Worm (Caenorhabditis elegans) whole organism, L1 larva: ENCODE measurements around the gene C29F7.2.

Experiments used
- C04F5.9 ChIP-seq: sonication (generic microtip); optimal IDR thresholded peaks from 2 replicates; lab custom pipeline; 2016; ENCODE audit warnings: missing genetic modification characterization, missing compliant biosample characterization
- F16B12.6 ChIP-seq: fragments of 150-350 bp; optimal IDR thresholded peaks from 2 replicates; lab custom pipeline; 2014; ENCODE audit warnings: missing biosample characterization, missing genetic modification characterization
- blmp-1 ChIP-seq: fragments of 150-350 bp; optimal IDR thresholded peaks from 2 replicates; lab custom pipeline; 2014; ENCODE audit warnings: missing biosample characterization, missing genetic modification characterization
- ceh-8 ChIP-seq: fragments of 200-800 bp; sonication (Bioruptor generic); optimal IDR thresholded peaks from 2 replicates; lab custom pipeline; 2018; ENCODE audit warnings: mild to moderate bottlenecking, missing genetic modification characterization, moderate library complexity, missing compliant biosample characterization
- ceh-82 ChIP-seq, 3 experiments: fragments of 150-350 bp in 1 of 3; sonication (generic microtip) in 2 of 3; optimal IDR thresholded peaks; 2 replicates each; lab custom pipeline; 2014 to 2017; ENCODE audit warnings: missing biosample characterization in 3 of 3, missing genetic modification characterization in 3 of 3
- ceh-90 ChIP-seq: sonication (generic microtip); optimal IDR thresholded peaks from 2 replicates; lab custom pipeline; 2016; ENCODE audit warnings: missing genetic modification characterization, missing compliant biosample characterization
- efl-1 ChIP-seq, 4 experiments: fragments of 150-350 bp; optimal IDR thresholded peaks in 3 of 4; peaks in 1 of 4; 1 replicate in 1 of 4; 2 replicates in 3 of 4; lab custom pipeline; 2014; ENCODE audit warnings: missing biosample characterization in 2 of 4, missing genetic modification characterization in 2 of 4, missing genetic modification reagents in 2 of 4
- egl-27 ChIP-seq, 2 experiments: fragments of 150-350 bp in 1 of 2; sonication (generic microtip); optimal IDR thresholded peaks; 3 replicates each; lab custom pipeline; 2017 to 2018; ENCODE audit warnings: missing biosample characterization in 2 of 2, missing genetic modification characterization in 2 of 2, missing genetic modification reagents in 2 of 2
- elt-3 ChIP-seq, 6 experiments: fragments of 150-350 bp in 1 of 6; sonication (generic microtip); optimal IDR thresholded peaks; 2 replicates each; lab custom pipeline; 2017 to 2018; ENCODE audit warnings: missing biosample characterization in 6 of 6, missing genetic modification characterization in 6 of 6, inconsistent platforms in 1 of 6
- fkh-10 ChIP-seq: sonication (generic microtip); optimal IDR thresholded peaks from 2 replicates; lab custom pipeline; 2017; ENCODE audit warnings: missing biosample characterization, missing genetic modification reagents, missing genetic modification characterization
- fkh-4 ChIP-seq: sonication (generic microtip); optimal IDR thresholded peaks from 2 replicates; lab custom pipeline; 2016; ENCODE audit warnings: missing compliant biosample characterization, missing genetic modification characterization, borderline replicate concordance
- grh-1 ChIP-seq: fragments of 200-800 bp; sonication (Bioruptor generic); IDR thresholded peaks from 2 replicates; pipeline ENCODE4 v1.3.6; 2022; ENCODE audit warnings: missing genetic modification reagents, missing genetic modification characterization, missing compliant biosample characterization
- hlh-17 ChIP-seq: fragments of 200-800 bp; sonication (Bioruptor generic); optimal IDR thresholded peaks from 2 replicates; lab custom pipeline; 2018; ENCODE audit warnings: missing genetic modification characterization, mild to moderate bottlenecking, missing compliant biosample characterization, moderate library complexity, borderline replicate concordance
- hlh-4 ChIP-seq: sonication (generic microtip); optimal IDR thresholded peaks from 2 replicates; lab custom pipeline; 2016; ENCODE audit warnings: mild to moderate bottlenecking, missing genetic modification characterization, missing compliant biosample characterization
- isw-1 ChIP-seq: fragments of 200-800 bp; sonication (Bioruptor generic); IDR thresholded peaks from 2 replicates; pipeline ENCODE4 v1.3.6; 2022; ENCODE audit warnings: missing genetic modification characterization, missing compliant biosample characterization
- lin-35 ChIP-seq, 2 experiments: fragments of 150-350 bp; optimal IDR thresholded peaks; 2 replicates each; lab custom pipeline; 2014; ENCODE audit warnings: missing biosample characterization in 2 of 2, missing genetic modification characterization in 2 of 2, missing genetic modification reagents in 2 of 2
- mab-9 ChIP-seq: fragments of 200-800 bp; sonication (Bioruptor generic); IDR thresholded peaks from 2 replicates; pipeline ENCODE4 v1.3.6; 2022; ENCODE audit warnings: missing genetic modification reagents, missing genetic modification characterization, missing compliant biosample characterization
- mdl-1 ChIP-seq, 2 experiments: fragments of 150-350 bp; optimal IDR thresholded peaks; 2 replicates each; lab custom pipeline; 2014 to 2017; ENCODE audit warnings: missing biosample characterization in 2 of 2, missing genetic modification characterization in 2 of 2, inconsistent platforms in 1 of 2
- mef-2 ChIP-seq: fragments of 150-350 bp; optimal IDR thresholded peaks from 2 replicates; lab custom pipeline; 2014; ENCODE audit warnings: missing biosample characterization, missing genetic modification characterization
- nhr-11 ChIP-seq: fragments of 150-350 bp; optimal IDR thresholded peaks from 2 replicates; lab custom pipeline; 2014; ENCODE audit warnings: missing biosample characterization, missing genetic modification characterization
- nhr-12 ChIP-seq: sonication (generic microtip); optimal IDR thresholded peaks from 2 replicates; lab custom pipeline; 2017; ENCODE audit warnings: missing biosample characterization, missing genetic modification characterization
- nhr-19 ChIP-seq: fragments of 200-800 bp; sonication (Bioruptor generic); conservative IDR thresholded peaks from 2 replicates; pipeline ENCODE4 v1.3.6; 2022; ENCODE audit warnings: missing genetic modification characterization, missing compliant biosample characterization
- nhr-20 ChIP-seq: sonication (generic microtip); optimal IDR thresholded peaks from 2 replicates; lab custom pipeline; 2016; ENCODE audit warnings: mild to moderate bottlenecking, missing genetic modification characterization, missing compliant biosample characterization
- nhr-28 ChIP-seq: fragments of 150-350 bp; optimal IDR thresholded peaks from 2 replicates; lab custom pipeline; 2014; ENCODE audit warnings: missing biosample characterization, missing genetic modification characterization
- nhr-47 ChIP-seq: sonication (generic microtip); optimal IDR thresholded peaks from 2 replicates; lab custom pipeline; 2016; ENCODE audit warnings: mild to moderate bottlenecking, missing genetic modification characterization, moderate library complexity, missing compliant biosample characterization
- nhr-76 ChIP-seq: sonication (generic microtip); optimal IDR thresholded peaks from 2 replicates; lab custom pipeline; 2017; ENCODE audit warnings: missing biosample characterization, missing genetic modification characterization
- nhr-77 ChIP-seq: fragments of 150-350 bp; optimal IDR thresholded peaks from 2 replicates; lab custom pipeline; 2014; ENCODE audit warnings: missing biosample characterization, missing genetic modification characterization
- pag-3 ChIP-seq: sonication (generic microtip); optimal IDR thresholded peaks from 2 replicates; lab custom pipeline; 2017; ENCODE audit warnings: missing genetic modification characterization, mild to moderate bottlenecking, missing compliant biosample characterization, antibody characterized with exemption, borderline replicate concordance; ENCODE audit not compliant: insufficient read depth
- pax-3 ChIP-seq: fragments of 200-800 bp; sonication (Bioruptor generic); optimal IDR thresholded peaks from 2 replicates; lab custom pipeline; 2018; ENCODE audit warnings: mild to moderate bottlenecking, missing genetic modification characterization, moderate library complexity, missing compliant biosample characterization
- pqm-1 ChIP-seq: sonication (generic microtip); optimal IDR thresholded peaks from 3 replicates; lab custom pipeline; 2017; ENCODE audit warnings: missing biosample characterization, missing genetic modification characterization
- rnt-1 ChIP-seq: sonication (generic microtip); optimal IDR thresholded peaks from 2 replicates; lab custom pipeline; 2016; ENCODE audit warnings: mild to moderate bottlenecking, missing genetic modification characterization, moderate library complexity, missing compliant biosample characterization
- skn-1 ChIP-seq: fragments of 150-350 bp; optimal IDR thresholded peaks from 2 replicates; lab custom pipeline; 2014; ENCODE audit warnings: missing biosample characterization, missing genetic modification characterization
- snpc-4 ChIP-seq: fragments of 150-350 bp; optimal IDR thresholded peaks from 2 replicates; lab custom pipeline; 2014; ENCODE audit warnings: missing biosample characterization, missing genetic modification characterization
- sptf-1 ChIP-seq: fragments of 150-350 bp; optimal IDR thresholded peaks from 2 replicates; lab custom pipeline; 2014; ENCODE audit warnings: missing biosample characterization, missing genetic modification characterization
- unc-62 ChIP-seq: fragments of 150-350 bp; optimal IDR thresholded peaks from 2 replicates; lab custom pipeline; 2014; ENCODE audit warnings: missing biosample characterization, missing genetic modification reagents, missing genetic modification characterization

The C29F7.2 gene

DNA sequence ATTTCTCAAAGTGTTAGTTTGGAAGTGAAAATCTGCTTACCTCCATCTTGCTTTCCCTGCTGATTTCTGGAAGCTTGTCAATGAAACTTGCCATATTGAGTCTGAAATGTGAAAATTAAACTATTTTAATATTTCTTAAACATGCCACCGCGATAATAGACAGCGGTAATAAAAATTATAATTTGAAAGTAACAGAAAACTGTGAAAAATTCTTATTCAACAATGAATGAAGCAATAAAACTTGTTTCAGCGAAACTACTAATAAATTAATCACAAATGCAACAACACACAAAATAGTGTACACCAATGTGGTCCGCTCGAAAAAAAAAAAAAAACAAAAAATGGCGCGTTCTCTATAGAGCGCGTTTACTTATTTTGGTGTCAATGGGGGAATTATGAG is 35.7 kb downstream of the C29F7.2 start, which contains the start of gene F02D10.6:
F02D10.6 (minus strand) TSS at position 101 of the 400 bp plus-strand sequence.
- TF ChIP-seq blmp-1 (tag; lab: Kevin White, UChicago) = no peak
- no peak for TF ChIP-seq C04F5.9 (tag; lab: Kevin White, UChicago)
- no peak for TF ChIP-seq efl-1 (optimal IDR thresholded peaks at IDR 0.05; lab: Kevin White, UChicago)
- TF ChIP-seq efl-1 (GFP tag; optimal IDR thresholded peaks at IDR 0.05 in 1 of 2; lab: Kevin White, UChicago) = peak in 1 of 2 experiments; percentile 32

DNA sequence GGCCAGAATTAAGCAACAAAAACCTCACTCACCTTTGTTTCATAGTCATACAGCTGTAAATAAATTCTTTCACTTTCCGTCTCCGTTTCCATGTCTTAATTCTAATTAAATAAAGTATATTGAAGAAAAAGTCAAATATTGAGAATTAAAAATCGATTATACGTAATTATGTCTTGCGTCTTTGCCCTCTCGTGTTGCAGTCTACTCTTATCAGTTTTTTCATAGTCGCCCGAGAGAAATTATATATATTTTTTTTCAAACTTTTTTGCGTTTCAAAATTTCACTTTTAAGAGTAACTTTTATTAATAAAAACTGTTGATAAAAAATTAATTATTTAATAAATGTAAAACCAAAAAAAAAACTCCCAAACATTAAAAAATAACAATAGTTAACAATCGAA is 40.6 kb downstream of the C29F7.2 start, which contains the start of gene flr-1:
flr-1 (minus strand) TSS at position 101 of the 400 bp plus-strand sequence.
- TF ChIP-seq fkh-4 (tag; lab: Kevin White, UChicago) (no peak), ceh-8 (GFP tag; lab: Kevin White, UChicago) (no peak), elt-3 (tag; optimal IDR thresholded peaks at IDR 0.05; lab: Kevin White, UChicago) (no peak), snpc-4 (tag; lab: Kevin White, UChicago) (no peak), nhr-20 (tag; lab: Kevin White, UChicago) (no peak), pqm-1 (no peak), mab-9 (GFP tag; lab: Robert Waterston, UW) (no peak), lin-35 (GFP tag; optimal IDR thresholded peaks at IDR 0.05; lab: Kevin White, UChicago) (no peak), ceh-90 (no peak), nhr-11 (tag; lab: Kevin White, UChicago) (no peak), hlh-4 (tag; lab: Kevin White, UChicago) (no peak), fkh-10 (GFP tag; lab: Kevin White, UChicago) (no peak), mef-2 (tag; lab: Kevin White, UChicago) (no peak), skn-1 (tag; lab: Kevin White, UChicago) (no peak), hlh-17 (GFP tag; lab: Kevin White, UChicago) (no peak), ceh-82 (tag; optimal IDR thresholded peaks at IDR 0.05; lab: Kevin White, UChicago) (no peak), nhr-76 (no peak)
- TF ChIP-seq, all 84 proteins: peak for 0

DNA sequence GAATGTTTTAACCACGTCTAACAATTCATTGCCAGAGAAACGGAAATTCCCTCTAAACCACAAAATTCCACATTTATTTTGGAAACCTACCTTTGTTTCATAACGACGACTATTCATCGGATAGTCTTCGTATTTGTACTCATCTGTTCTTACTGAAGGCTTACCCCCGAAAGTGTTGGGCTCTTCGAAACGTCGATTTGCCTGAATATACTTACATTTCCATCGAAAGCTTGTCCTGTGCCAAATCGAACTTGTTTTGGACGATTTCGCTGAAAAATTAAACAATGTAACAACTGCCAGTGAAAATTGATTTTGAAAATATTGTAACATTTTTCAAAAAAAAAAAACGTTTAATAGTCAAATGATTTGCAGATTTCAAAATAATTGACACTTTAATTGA is 46.6 kb downstream of the C29F7.2 start, which contains the start of gene F02D10.3:
F02D10.3 (minus strand) TSS at position 101 of the 400 bp plus-strand sequence.
- TF ChIP-seq nhr-12 (tag; lab: Kevin White, UChicago) = no peak
- TF ChIP-seq ceh-8 (GFP tag; lab: Kevin White, UChicago) = no peak
- no peak for TF ChIP-seq nhr-19 (GFP tag; lab: Robert Waterston, UW)
- TF ChIP-seq mdl-1 (tag; optimal IDR thresholded peaks at IDR 0.05; lab: Kevin White, UChicago) = no peak
- no peak for TF ChIP-seq nhr-47 (tag; lab: Kevin White, UChicago)
- no peak for TF ChIP-seq hlh-17 (GFP tag; lab: Kevin White, UChicago)
- no peak for TF ChIP-seq pag-3 (tag; lab: Kevin White, UChicago)
- TF ChIP-seq sptf-1 (tag; lab: Kevin White, UChicago) = no peak

DNA sequence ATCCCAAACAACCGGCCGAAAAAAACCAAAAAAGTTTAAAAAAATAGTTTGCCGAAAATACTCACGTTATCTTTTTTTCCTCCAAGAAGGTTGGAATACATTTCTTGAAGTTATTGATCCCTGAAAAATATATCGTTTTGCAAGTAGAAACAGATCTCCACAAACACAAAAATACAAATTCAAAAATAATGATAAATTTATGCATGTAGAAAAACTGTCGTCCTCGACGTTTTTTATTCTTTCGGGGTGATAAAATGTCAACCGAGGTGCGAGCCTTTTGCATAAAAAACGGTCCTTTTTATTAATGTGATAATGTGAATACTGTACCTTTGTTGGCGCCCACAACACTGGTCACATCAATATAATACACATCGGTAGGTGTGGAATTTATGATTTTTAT is 47.9 kb downstream of the C29F7.2 start, which contains the start of gene F02D10.2:
F02D10.2 (minus strand) TSS at position 101 of the 400 bp plus-strand sequence.
- TF ChIP-seq ceh-82 (tag; optimal IDR thresholded peaks at IDR 0.05; lab: Kevin White, UChicago) (no peak), efl-1 (optimal IDR thresholded peaks at IDR 0.05; lab: Kevin White, UChicago) (no peak), efl-1 (GFP tag; optimal IDR thresholded peaks at IDR 0.05 in 1 of 2; lab: Kevin White, UChicago) (no peak), pag-3 (tag; lab: Kevin White, UChicago) (no peak), rnt-1 (tag; lab: Kevin White, UChicago) (no peak), nhr-77 (tag; lab: Kevin White, UChicago) (no peak), isw-1 (GFP tag; lab: Robert Waterston, UW) (no peak), unc-62 (no peak), pax-3 (tag; lab: Kevin White, UChicago) (no peak), egl-27 (tag; optimal IDR thresholded peaks at IDR 0.05; lab: Kevin White, UChicago) (no peak), grh-1 (no peak), nhr-28 (tag; lab: Kevin White, UChicago) (no peak), F16B12.6 (no peak), sptf-1 (tag; lab: Kevin White, UChicago) (no peak)
